Worm (Caenorhabditis elegans) whole organism, young adult: ENCODE measurements around the gene rars-1.

Experiments used
- B0336.3 ChIP-seq: fragments of 200-800 bp; sonication (Bioruptor generic); IDR thresholded peaks from 2 replicates; pipeline ENCODE4 v1.3.6; 2022; ENCODE audit warnings: missing genetic modification characterization, missing compliant biosample characterization
- C06A6.2 ChIP-seq: fragments of 200-800 bp; sonication (Bioruptor generic); conservative IDR thresholded peaks from 2 replicates; pipeline ENCODE4 v1.3.6; 2022; ENCODE audit warnings: missing genetic modification characterization, missing compliant biosample characterization
- F23B12.7 ChIP-seq: sonication (generic microtip); optimal IDR thresholded peaks from 2 replicates; lab custom pipeline; 2017; ENCODE audit warnings: missing genetic modification characterization, mild to moderate bottlenecking, missing compliant biosample characterization, antibody characterized with exemption, moderate library complexity; ENCODE audit not compliant: insufficient read depth
- F33H1.4 ChIP-seq: fragments of 200-800 bp; sonication (Bioruptor generic); IDR thresholded peaks from 2 replicates; pipeline ENCODE4 v1.3.6; 2022; ENCODE audit warnings: missing genetic modification reagents, missing genetic modification characterization, missing compliant biosample characterization
- F49E8.2 ChIP-seq: sonication (generic microtip); optimal IDR thresholded peaks from 3 replicates; lab custom pipeline; 2017; ENCODE audit warnings: missing genetic modification characterization, mild to moderate bottlenecking, missing compliant biosample characterization, antibody characterized with exemption, moderate library complexity; ENCODE audit not compliant: insufficient read depth
- K11D2.4 ChIP-seq: fragments of 200-800 bp; sonication (Bioruptor generic); IDR thresholded peaks from 2 replicates; pipeline ENCODE4 v1.3.6; 2022; ENCODE audit warnings: missing genetic modification reagents, missing genetic modification characterization, missing compliant biosample characterization
- Y53F4B.3 ChIP-seq: fragments of 200-800 bp; sonication (Bioruptor generic); IDR thresholded peaks from 2 replicates; pipeline ENCODE4 v1.3.6; 2022; ENCODE audit warnings: missing genetic modification reagents, missing genetic modification characterization, missing compliant biosample characterization
- Y53G8AR.9 ChIP-seq: fragments of 200-800 bp; sonication (Bioruptor generic); conservative IDR thresholded peaks from 2 replicates; pipeline ENCODE4 v1.3.6; 2022; ENCODE audit warnings: missing genetic modification reagents, missing genetic modification characterization, missing compliant biosample characterization
- akir-1 ChIP-seq: fragments of 200-800 bp; sonication (Bioruptor generic); optimal IDR thresholded peaks from 2 replicates; lab custom pipeline; 2018; ENCODE audit warnings: mild to moderate bottlenecking, missing genetic modification characterization, moderate library complexity, missing compliant biosample characterization
- athp-1 ChIP-seq: sonication (generic microtip); optimal IDR thresholded peaks from 2 replicates; lab custom pipeline; 2017; ENCODE audit warnings: mild to moderate bottlenecking, missing genetic modification characterization, missing compliant biosample characterization
- attf-3 ChIP-seq: fragments of 200-800 bp; sonication (Bioruptor generic); conservative IDR thresholded peaks from 2 replicates; pipeline ENCODE4 v1.3.6; 2022; ENCODE audit warnings: missing genetic modification reagents, missing genetic modification characterization, missing compliant biosample characterization
- attf-5 ChIP-seq: fragments of 200-800 bp; sonication (Bioruptor generic); optimal IDR thresholded peaks from 2 replicates; lab custom pipeline; 2018; ENCODE audit warnings: mild to moderate bottlenecking, missing genetic modification characterization, missing compliant biosample characterization
- ccch-3 ChIP-seq: fragments of 200-800 bp; sonication (Bioruptor generic); optimal IDR thresholded peaks from 2 replicates; lab custom pipeline; 2018; ENCODE audit warnings: mild to moderate bottlenecking, missing genetic modification characterization, missing compliant biosample characterization
- cebp-1 ChIP-seq, 2 experiments: fragments of 200-800 bp in 1 of 2; sonication (Bioruptor generic) in 1 of 2; sonication (generic microtip) in 1 of 2; IDR thresholded peaks in 1 of 2; optimal IDR thresholded peaks in 1 of 2; 2 replicates each; pipeline versions ENCODE4 v1.3.6 to Lab custom; 2017 to 2022; ENCODE audit warnings: missing compliant biosample characterization in 2 of 2, missing genetic modification characterization in 2 of 2, mild to moderate bottlenecking in 1 of 2, missing genetic modification reagents in 1 of 2, moderate library complexity in 1 of 2
- cebp-2 ChIP-seq: fragments of 200-800 bp; sonication (Bioruptor generic); IDR thresholded peaks from 2 replicates; pipeline ENCODE4 v1.3.6; 2022; ENCODE audit warnings: missing genetic modification characterization, missing compliant biosample characterization
- dpl-1 ChIP-seq: fragments of 150-350 bp; optimal IDR thresholded peaks from 2 replicates; lab custom pipeline; 2014; ENCODE audit warnings: missing biosample characterization, missing genetic modification reagents, missing genetic modification characterization
- efl-1 ChIP-seq: fragments of 150-350 bp; optimal IDR thresholded peaks from 2 replicates; lab custom pipeline; 2014; ENCODE audit warnings: missing biosample characterization, missing genetic modification reagents, missing genetic modification characterization
- egl-44 ChIP-seq: fragments of 200-800 bp; sonication (Bioruptor generic); IDR thresholded peaks from 2 replicates; pipeline ENCODE4 v1.3.6; 2022; ENCODE audit warnings: missing genetic modification reagents, missing genetic modification characterization, missing compliant biosample characterization
- ekl-4 ChIP-seq: fragments of 200-800 bp; sonication (Bioruptor generic); IDR thresholded peaks from 2 replicates; pipeline ENCODE4 v1.3.6; 2022; ENCODE audit warnings: missing genetic modification reagents, missing genetic modification characterization, missing compliant biosample characterization
- fkh-3 ChIP-seq: sonication (generic microtip); optimal IDR thresholded peaks from 2 replicates; lab custom pipeline; 2016; ENCODE audit warnings: mild to moderate bottlenecking, missing genetic modification characterization, missing compliant biosample characterization
- gei-17 ChIP-seq: fragments of 200-800 bp; sonication (Bioruptor generic); optimal IDR thresholded peaks from 2 replicates; lab custom pipeline; 2018; ENCODE audit warnings: mild to moderate bottlenecking, missing genetic modification characterization, missing compliant biosample characterization
- hlh-12 ChIP-seq: sonication (generic microtip); optimal IDR thresholded peaks from 2 replicates; lab custom pipeline; 2016; ENCODE audit warnings: missing genetic modification characterization, missing compliant biosample characterization
- hmg-1.2 ChIP-seq: fragments of 200-800 bp; sonication (Bioruptor generic); IDR thresholded peaks from 2 replicates; pipeline ENCODE4 v1.3.6; 2022; ENCODE audit warnings: missing genetic modification reagents, missing genetic modification characterization, missing compliant biosample characterization
- hmg-20 ChIP-seq: fragments of 200-800 bp; sonication (Bioruptor generic); IDR thresholded peaks from 2 replicates; pipeline ENCODE4 v1.3.6; 2022; ENCODE audit warnings: missing genetic modification reagents, missing genetic modification characterization, missing compliant biosample characterization
- lag-1 ChIP-seq: fragments of 200-800 bp; sonication (Bioruptor generic); IDR thresholded peaks from 2 replicates; pipeline ENCODE4 v1.3.6; 2022; ENCODE audit warnings: missing genetic modification reagents, missing genetic modification characterization, missing compliant biosample characterization
- let-526 ChIP-seq: fragments of 200-800 bp; sonication (Bioruptor generic); IDR thresholded peaks from 2 replicates; pipeline ENCODE4 v1.3.6; 2022; ENCODE audit warnings: missing genetic modification reagents, missing genetic modification characterization, missing compliant biosample characterization
- lin-54 ChIP-seq: fragments of 200-800 bp; sonication (Bioruptor generic); optimal IDR thresholded peaks from 2 replicates; lab custom pipeline; 2018; ENCODE audit warnings: mild to moderate bottlenecking, missing genetic modification characterization, missing compliant biosample characterization
- madf-10 ChIP-seq: sonication (generic microtip); optimal IDR thresholded peaks from 2 replicates; lab custom pipeline; 2016; ENCODE audit warnings: mild to moderate bottlenecking, missing genetic modification characterization, missing compliant biosample characterization
- madf-3 ChIP-seq: fragments of 200-800 bp; sonication (Bioruptor generic); IDR thresholded peaks from 2 replicates; pipeline ENCODE4 v1.3.6; 2022; ENCODE audit warnings: missing genetic modification reagents, missing genetic modification characterization, missing compliant biosample characterization
- mel-28 ChIP-seq: sonication (generic microtip); optimal IDR thresholded peaks from 2 replicates; lab custom pipeline; 2016; ENCODE audit warnings: borderline replicate concordance, mild to moderate bottlenecking, missing genetic modification characterization, missing compliant biosample characterization
- mes-4 ChIP-seq: sonication (generic microtip); optimal IDR thresholded peaks from 2 replicates; lab custom pipeline; 2016; ENCODE audit warnings: missing genotype, missing genetic modification characterization, missing compliant biosample characterization
- mxl-1 ChIP-seq: sonication (generic microtip); optimal IDR thresholded peaks from 2 replicates; lab custom pipeline; 2016; ENCODE audit warnings: missing genetic modification characterization, missing compliant biosample characterization
- nfya-2 ChIP-seq: fragments of 200-800 bp; sonication (Bioruptor generic); IDR thresholded peaks from 2 replicates; pipeline ENCODE4 v1.3.6; 2022; ENCODE audit warnings: missing genetic modification reagents, missing genetic modification characterization, missing compliant biosample characterization
- nfyb-1 ChIP-seq: fragments of 200-800 bp; sonication (Bioruptor generic); IDR thresholded peaks from 2 replicates; pipeline ENCODE4 v1.3.6; 2022; ENCODE audit warnings: missing genetic modification reagents, missing genetic modification characterization, missing compliant biosample characterization
- nhr-179 ChIP-seq: sonication (generic microtip); optimal IDR thresholded peaks from 2 replicates; lab custom pipeline; 2016; ENCODE audit warnings: mild to moderate bottlenecking, missing genetic modification characterization, missing compliant biosample characterization
- nhr-90 ChIP-seq: sonication (generic microtip); optimal IDR thresholded peaks from 2 replicates; lab custom pipeline; 2016; ENCODE audit warnings: missing genotype, mild to moderate bottlenecking, missing genetic modification characterization, missing compliant biosample characterization
- pbrm-1 ChIP-seq: fragments of 200-800 bp; sonication (Bioruptor generic); IDR thresholded peaks from 2 replicates; pipeline ENCODE4 v1.3.6; 2022; ENCODE audit warnings: missing genetic modification reagents, missing genetic modification characterization, missing compliant biosample characterization
- rec-8 ChIP-seq, 2 experiments: sonication (generic microtip); optimal IDR thresholded peaks; 2 replicates each; lab custom pipeline; 2016; ENCODE audit warnings: mild to moderate bottlenecking in 2 of 2, missing genetic modification characterization in 2 of 2, missing genetic modification reagents in 2 of 2, missing genotype in 2 of 2, missing biosample characterization in 1 of 2, missing compliant biosample characterization in 1 of 2, moderate library complexity in 1 of 2
- repo-1 ChIP-seq: sonication (generic microtip); optimal IDR thresholded peaks from 2 replicates; lab custom pipeline; 2017; ENCODE audit warnings: mild to moderate bottlenecking, missing genetic modification characterization, missing compliant biosample characterization
- sdz-38 ChIP-seq: sonication (generic microtip); optimal IDR thresholded peaks from 2 replicates; lab custom pipeline; 2016; ENCODE audit warnings: missing genotype, missing genetic modification characterization, missing compliant biosample characterization
- snpc-1.3 ChIP-seq: sonication (generic microtip); optimal IDR thresholded peaks from 2 replicates; lab custom pipeline; 2017; ENCODE audit warnings: missing genetic modification characterization, mild to moderate bottlenecking, missing compliant biosample characterization, antibody characterized with exemption, moderate library complexity, missing genotype, missing genetic modification reagents; ENCODE audit not compliant: insufficient read depth
- snpc-3.4 ChIP-seq: sonication (generic microtip); optimal IDR thresholded peaks from 2 replicates; lab custom pipeline; 2017; ENCODE audit warnings: missing genetic modification characterization, mild to moderate bottlenecking, missing compliant biosample characterization, antibody characterized with exemption, moderate library complexity, missing genotype, missing genetic modification reagents
- sptf-2 ChIP-seq: fragments of 200-800 bp; sonication (Bioruptor generic); optimal IDR thresholded peaks from 2 replicates; lab custom pipeline; 2018; ENCODE audit warnings: mild to moderate bottlenecking, missing genetic modification characterization, missing compliant biosample characterization
- unc-62 ChIP-seq: fragments of 150-350 bp; optimal IDR thresholded peaks from 2 replicates; lab custom pipeline; 2014; ENCODE audit warnings: missing biosample characterization, missing genetic modification reagents, missing genetic modification characterization
- zfh-2 ChIP-seq: fragments of 200-800 bp; sonication (Bioruptor generic); conservative IDR thresholded peaks from 2 replicates; pipeline ENCODE4 v1.3.6; 2022; ENCODE audit warnings: missing genetic modification reagents, missing genetic modification characterization, missing compliant biosample characterization
- ztf-18 ChIP-seq: sonication (generic microtip); optimal IDR thresholded peaks from 2 replicates; lab custom pipeline; 2016; ENCODE audit warnings: missing genotype, mild to moderate bottlenecking, missing genetic modification characterization, missing compliant biosample characterization

Gene rars-1

DNA sequence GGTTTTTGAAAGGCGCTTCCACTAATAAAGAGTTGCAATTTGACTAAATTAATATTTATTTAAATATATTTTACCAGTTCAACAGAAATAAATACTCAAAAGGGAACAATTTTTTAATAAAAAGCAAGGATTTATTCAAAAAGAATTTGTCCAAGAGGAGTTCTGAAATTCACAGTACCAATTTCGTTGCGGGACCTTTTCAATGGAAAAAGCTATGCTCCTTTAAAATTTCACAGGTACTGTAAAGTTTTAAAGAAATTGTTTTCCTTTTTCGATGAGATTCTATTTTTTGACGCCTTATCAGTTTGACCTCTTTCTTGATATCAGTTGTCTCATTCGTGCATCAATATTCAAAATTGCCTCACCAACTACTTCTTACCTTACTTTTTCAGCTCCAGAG lies 16.7 kb downstream of the rars-1 start, which contains the start of gene tag-340 (continued):
- no peak for TF ChIP-seq let-526 (GFP tag; lab: Robert Waterston, UW)
- no peak for TF ChIP-seq athp-1 (tag; lab: Kevin White, UChicago)
- TF ChIP-seq dpl-1: no peak
- TF ChIP-seq pbrm-1: no peak
- no peak for TF ChIP-seq nfya-2
- no peak for TF ChIP-seq F23B12.7 (tag; lab: Kevin White, UChicago)
- TF ChIP-seq snpc-1.3 (tag; lab: Kevin White, UChicago): peak; percentile 58
- no peak for TF ChIP-seq lin-54 (GFP tag; lab: Kevin White, UChicago)

DNA sequence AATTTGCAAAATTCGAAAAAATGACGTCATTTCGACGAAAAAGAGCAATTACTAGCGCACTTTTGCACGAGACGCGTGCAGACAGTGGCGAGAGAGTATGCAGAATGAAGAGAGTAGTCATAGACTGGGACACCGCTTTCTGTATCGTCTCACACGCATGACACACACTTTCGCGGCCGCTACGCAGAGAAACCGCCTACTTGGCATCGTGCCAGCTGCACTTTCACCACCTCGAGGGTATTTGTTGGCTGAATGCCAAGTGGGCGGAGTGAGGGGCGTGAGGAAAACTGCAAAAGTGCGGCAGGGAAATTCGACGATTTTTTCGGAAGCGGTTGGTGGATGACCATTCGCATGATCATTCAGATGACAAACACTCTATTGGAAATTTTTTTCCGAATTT lies 17.2 kb downstream of the rars-1 start:
- peak; percentile 87 for TF ChIP-seq cebp-1 (GFP tag; IDR thresholded peaks at IDR 0.05; lab: Robert Waterston, UW)
- peak; percentile 98 for TF ChIP-seq cebp-1 (tag; optimal IDR thresholded peaks at IDR 0.05; lab: Kevin White, UChicago)
- TF ChIP-seq ztf-18 (tag; lab: Kevin White, UChicago): peak; percentile 87
- peak; percentile 66 for TF ChIP-seq efl-1
- TF ChIP-seq ccch-3 (GFP tag; lab: Kevin White, UChicago): no peak
- peak; percentile 48 for TF ChIP-seq mel-28
- peak; percentile 41 for TF ChIP-seq F23B12.7 (tag; lab: Kevin White, UChicago)
- peak; percentile 86 for TF ChIP-seq akir-1
- no peak for TF ChIP-seq fkh-3
- TF ChIP-seq mxl-1 (tag; lab: Kevin White, UChicago): peak; percentile 58
- peak; percentile 92 for TF ChIP-seq gei-17
- no peak for TF ChIP-seq snpc-3.4 (tag; lab: Kevin White, UChicago)
- no peak for TF ChIP-seq mes-4
- TF ChIP-seq sptf-2 (GFP tag; lab: Kevin White, UChicago): peak; percentile 58
- peak; percentile 99 for TF ChIP-seq attf-5 (GFP tag; lab: Kevin White, UChicago)
- no peak for TF ChIP-seq nhr-179 (tag; lab: Kevin White, UChicago)
- no peak for TF ChIP-seq cebp-2
- TF ChIP-seq lag-1 (GFP tag; lab: Robert Waterston, UW): peak; percentile 86; the same call in 1 of the 2 replicates
- TF ChIP-seq lin-54 (GFP tag; lab: Kevin White, UChicago): peak; percentile 96
- peak; percentile 83; the same call in 1 of the 2 replicates for TF ChIP-seq hmg-20
- TF ChIP-seq rec-8 (tag; optimal IDR thresholded peaks at IDR 0.05; lab: Kevin White, UChicago): no peak
- TF ChIP-seq K11D2.4 (GFP tag; lab: Robert Waterston, UW): peak; percentile 98
- TF ChIP-seq C06A6.2 (GFP tag; lab: Robert Waterston, UW): peak; percentile 100
- TF ChIP-seq hlh-12: no peak
- TF ChIP-seq sdz-38 (tag; lab: Kevin White, UChicago): no peak
- TF ChIP-seq nfyb-1 (GFP tag; lab: Robert Waterston, UW): peak; percentile 99
- peak; percentile 95 for TF ChIP-seq hmg-1.2 (GFP tag; lab: Robert Waterston, UW)
- peak; percentile 76 for TF ChIP-seq attf-3 (GFP tag; lab: Robert Waterston, UW)
- TF ChIP-seq F33H1.4 (GFP tag; lab: Robert Waterston, UW): peak; percentile 78
- peak; percentile 97 for TF ChIP-seq repo-1 (tag; lab: Kevin White, UChicago)
- TF ChIP-seq ekl-4: peak; percentile 98
- TF ChIP-seq nhr-90: peak; percentile 97
- TF ChIP-seq zfh-2 (GFP tag; lab: Robert Waterston, UW): peak; percentile 100
- TF ChIP-seq dpl-1: peak; percentile 32
- TF ChIP-seq F49E8.2 (tag; lab: Kevin White, UChicago): peak; percentile 6
- TF ChIP-seq egl-44 (GFP tag; lab: Robert Waterston, UW): peak; percentile 98
- peak; percentile 96 for TF ChIP-seq Y53G8AR.9 (GFP tag; lab: Robert Waterston, UW)
- TF ChIP-seq B0336.3 (GFP tag; lab: Robert Waterston, UW): peak; percentile 100
- TF ChIP-seq snpc-1.3 (tag; lab: Kevin White, UChicago): no peak
- peak; percentile 95 for TF ChIP-seq madf-3 (GFP tag; lab: Robert Waterston, UW)
- TF ChIP-seq madf-10 (tag; lab: Kevin White, UChicago): peak; percentile 95
- no peak for TF ChIP-seq Y53F4B.3
- TF ChIP-seq unc-62: peak; percentile 77
